Fruit fly (Drosophila melanogaster) whole organism, prepupa: ENCODE data around the gene Rrp45.

ENCODE experiments used
- Blimp-1 ChIP-seq: fragments of 200-800 bp; sonication (Bioruptor generic); optimal IDR thresholded peaks from 3 replicates; lab custom pipeline; 2017; ENCODE audit warnings: missing biosample characterization, missing genetic modification characterization, mild to moderate bottlenecking, moderate library complexity, missing genetic modification reagents
- CG10631 ChIP-seq: fragments of 200-800 bp; sonication (Bioruptor generic); optimal IDR thresholded peaks from 2 replicates; lab custom pipeline; 2016; ENCODE audit warnings: missing biosample characterization, missing genetic modification characterization
- CG10669 ChIP-seq: fragments of 200-800 bp; sonication (Bioruptor generic); optimal IDR thresholded peaks from 3 replicates; lab custom pipeline; 2018; ENCODE audit warnings: missing biosample characterization, mild to moderate bottlenecking, missing genetic modification characterization, moderate library complexity
- CG11294 ChIP-seq: fragments of 200-800 bp; sonication (Bioruptor generic); IDR thresholded peaks from 2 replicates; pipeline ENCODE4 v1.3.6; 2022; ENCODE audit warnings: missing biosample characterization, missing genetic modification characterization
- CG11762 ChIP-seq: fragments of 200-800 bp; sonication (Bioruptor generic); optimal IDR thresholded peaks from 3 replicates; lab custom pipeline; 2016; ENCODE audit warnings: missing biosample characterization, missing genetic modification characterization; ENCODE audit not compliant: insufficient read depth
- CG11902 ChIP-seq: fragments of 200-800 bp; sonication (Bioruptor generic); optimal IDR thresholded peaks from 3 replicates; lab custom pipeline; 2016; ENCODE audit warnings: missing biosample characterization, missing genetic modification characterization
- CG15336 ChIP-seq: fragments of 200-800 bp; sonication (Bioruptor generic); IDR thresholded peaks from 2 replicates; pipeline ENCODE4 v1.3.6; 2022; ENCODE audit warnings: missing biosample characterization, missing genetic modification characterization
- CG1621 ChIP-seq: fragments of 200-800 bp; sonication (Bioruptor generic); optimal IDR thresholded peaks from 3 replicates; lab custom pipeline; 2018; ENCODE audit warnings: missing biosample characterization, mild to moderate bottlenecking, missing genetic modification characterization
- CG3032 ChIP-seq: fragments of 200-800 bp; optimal IDR thresholded peaks from 2 replicates; lab custom pipeline; 2019; ENCODE audit warnings: missing biosample characterization, mild to moderate bottlenecking, missing genetic modification characterization, moderate library complexity
- CG31627 ChIP-seq: fragments of 200-800 bp; sonication (Bioruptor generic); optimal IDR thresholded peaks from 3 replicates; lab custom pipeline; 2016; ENCODE audit warnings: missing biosample characterization, missing genetic modification characterization
- CG34406 ChIP-seq: fragments of 200-800 bp; sonication (Bioruptor generic); optimal IDR thresholded peaks from 3 replicates; lab custom pipeline; 2016; ENCODE audit warnings: missing biosample characterization, missing genetic modification characterization
- CG3919 ChIP-seq: fragments of 200-800 bp; sonication (Bioruptor generic); optimal IDR thresholded peaks from 3 replicates; lab custom pipeline; 2016; ENCODE audit warnings: missing biosample characterization, missing genetic modification characterization
- CG4318 ChIP-seq: fragments of 200-800 bp; sonication (Bioruptor generic); optimal IDR thresholded peaks from 3 replicates; lab custom pipeline; 2017; ENCODE audit warnings: missing biosample characterization, mild to moderate bottlenecking, missing genetic modification characterization
- CG6163 ChIP-seq: fragments of 200-800 bp; sonication (Bioruptor generic); IDR thresholded peaks from 3 replicates; pipeline ENCODE4 v1.3.6; 2022; ENCODE audit warnings: missing biosample characterization, missing genetic modification characterization
- CG6276 ChIP-seq: fragments of 200-800 bp; sonication (Bioruptor generic); optimal IDR thresholded peaks from 2 replicates; lab custom pipeline; 2017; ENCODE audit warnings: missing biosample characterization, mild to moderate bottlenecking, missing genetic modification characterization
- CG6808 ChIP-seq: fragments of 200-800 bp; sonication (Bioruptor generic); optimal IDR thresholded peaks from 3 replicates; lab custom pipeline; 2017; ENCODE audit warnings: missing biosample characterization, missing genetic modification characterization, mild to moderate bottlenecking, moderate library complexity, missing genetic modification reagents
- CG6854 ChIP-seq: fragments of 200-800 bp; sonication (Bioruptor generic); optimal IDR thresholded peaks from 2 replicates; lab custom pipeline; 2017; ENCODE audit warnings: missing biosample characterization, mild to moderate bottlenecking, missing genetic modification characterization
- CG7368 ChIP-seq: fragments of 200-800 bp; sonication (Bioruptor generic); optimal IDR thresholded peaks from 3 replicates; lab custom pipeline; 2016; ENCODE audit warnings: missing biosample characterization, missing genetic modification characterization
- CG8119 ChIP-seq: fragments of 200-800 bp; sonication (Bioruptor generic); IDR thresholded peaks from 3 replicates; pipeline ENCODE4 v1.3.6; 2022; ENCODE audit warnings: missing biosample characterization, missing genetic modification characterization
- CG8319 ChIP-seq: fragments of 200-800 bp; sonication (Bioruptor generic); optimal IDR thresholded peaks from 3 replicates; lab custom pipeline; 2016; ENCODE audit warnings: missing biosample characterization, missing genetic modification characterization
- CG8632 ChIP-seq: fragments of 200-800 bp; sonication (Bioruptor generic); optimal IDR thresholded peaks from 3 replicates; lab custom pipeline; 2016; ENCODE audit warnings: missing biosample characterization, missing genetic modification characterization
- CG9139 ChIP-seq: fragments of 200-800 bp; sonication (Bioruptor generic); optimal IDR thresholded peaks from 3 replicates; lab custom pipeline; 2017; ENCODE audit warnings: missing biosample characterization, mild to moderate bottlenecking, missing genetic modification characterization
- Eip75B ChIP-seq: fragments of 200-800 bp; sonication (Bioruptor generic); optimal IDR thresholded peaks from 3 replicates; lab custom pipeline; 2016; ENCODE audit warnings: missing biosample characterization, missing genetic modification characterization
- Eip78C ChIP-seq: fragments of 200-800 bp; sonication (Bioruptor generic); peaks from one replicate; lab custom pipeline; 2016; ENCODE audit warnings: missing biosample characterization, missing genetic modification characterization
- Eip93F ChIP-seq: fragments of 200-800 bp; sonication (Bioruptor generic); optimal IDR thresholded peaks from 2 replicates; lab custom pipeline; 2016; ENCODE audit warnings: missing biosample characterization, mild to moderate bottlenecking, missing genetic modification characterization
- Ets21C ChIP-seq: fragments of 200-800 bp; sonication (Bioruptor generic); optimal IDR thresholded peaks from 3 replicates; lab custom pipeline; 2016; ENCODE audit warnings: missing biosample characterization, missing genetic modification characterization
- Ets96B ChIP-seq: fragments of 200-800 bp; optimal IDR thresholded peaks from 2 replicates; lab custom pipeline; 2019; ENCODE audit warnings: missing biosample characterization, mild to moderate bottlenecking, missing genetic modification characterization, moderate library complexity
- Hr38 ChIP-seq: sonication (Bioruptor generic); optimal IDR thresholded peaks from 2 replicates; lab custom pipeline; 2016; ENCODE audit warnings: missing biosample characterization, missing genetic modification characterization
- Hr39 ChIP-seq: fragments of 200-800 bp; sonication (Bioruptor generic); optimal IDR thresholded peaks from 2 replicates; lab custom pipeline; 2016; ENCODE audit warnings: missing biosample characterization, missing genetic modification characterization
- Hr4 ChIP-seq: fragments of 200-800 bp; sonication (Bioruptor generic); optimal IDR thresholded peaks from 3 replicates; lab custom pipeline; 2016; ENCODE audit warnings: missing biosample characterization, missing genetic modification characterization
- Lpt ChIP-seq: fragments of 200-800 bp; sonication (Bioruptor generic); optimal IDR thresholded peaks from 3 replicates; lab custom pipeline; 2016; ENCODE audit warnings: missing biosample characterization, missing genetic modification characterization
- OdsH ChIP-seq: fragments of 200-800 bp; sonication (Bioruptor generic); optimal IDR thresholded peaks from 3 replicates; lab custom pipeline; 2016; ENCODE audit warnings: missing biosample characterization, missing genetic modification characterization
- Smox ChIP-seq: fragments of 200-800 bp; sonication (Bioruptor generic); optimal IDR thresholded peaks from 3 replicates; lab custom pipeline; 2016; ENCODE audit warnings: missing biosample characterization, missing genetic modification characterization
- Sox102F ChIP-seq: fragments of 200-800 bp; sonication (Bioruptor generic); optimal IDR thresholded peaks from 2 replicates; lab custom pipeline; 2016; ENCODE audit warnings: missing biosample characterization, mild to moderate bottlenecking, missing genetic modification characterization
- Sox14 ChIP-seq: fragments of 200-800 bp; sonication (Bioruptor generic); optimal IDR thresholded peaks from 3 replicates; lab custom pipeline; 2016; ENCODE audit warnings: missing biosample characterization, missing genetic modification characterization
- achi ChIP-seq: fragments of 200-800 bp; sonication (Bioruptor generic); optimal IDR thresholded peaks from 3 replicates; lab custom pipeline; 2016; ENCODE audit warnings: missing biosample characterization, missing genetic modification characterization
- acj6 ChIP-seq: fragments of 200-800 bp; sonication (Bioruptor generic); optimal IDR thresholded peaks from 3 replicates; lab custom pipeline; 2016; ENCODE audit warnings: missing biosample characterization, missing genetic modification characterization
- dsx ChIP-seq: fragments of 200-800 bp; optimal IDR thresholded peaks from 3 replicates; lab custom pipeline; 2019; ENCODE audit warnings: missing biosample characterization, mild to moderate bottlenecking, missing genetic modification characterization, moderate library complexity; ENCODE audit not compliant: poor library complexity, severe bottlenecking
- esn ChIP-seq: fragments of 200-800 bp; sonication (Bioruptor generic); optimal IDR thresholded peaks from 2 replicates; lab custom pipeline; 2016; ENCODE audit warnings: missing biosample characterization, mild to moderate bottlenecking, missing genetic modification characterization, moderate library complexity
- fd59A ChIP-seq: fragments of 200-800 bp; sonication (Bioruptor generic); optimal IDR thresholded peaks from 2 replicates; lab custom pipeline; 2017; ENCODE audit warnings: missing biosample characterization, mild to moderate bottlenecking, missing genetic modification characterization, missing genetic modification reagents
- fd85E ChIP-seq: fragments of 200-800 bp; sonication (Bioruptor generic); optimal IDR thresholded peaks from 3 replicates; lab custom pipeline; 2016; ENCODE audit warnings: missing biosample characterization, missing genetic modification characterization
- lz ChIP-seq: fragments of 200-800 bp; sonication (Bioruptor generic); optimal IDR thresholded peaks from 3 replicates; lab custom pipeline; 2016; ENCODE audit warnings: missing biosample characterization, missing genetic modification characterization
- net ChIP-seq: fragments of 200-800 bp; sonication (Bioruptor generic); optimal IDR thresholded peaks from 3 replicates; lab custom pipeline; 2016; ENCODE audit warnings: missing biosample characterization, missing genetic modification characterization
- pdm3 ChIP-seq: fragments of 200-800 bp; sonication (Bioruptor generic); optimal IDR thresholded peaks from 3 replicates; lab custom pipeline; 2016; ENCODE audit warnings: missing biosample characterization, missing genetic modification characterization
- salr ChIP-seq, 2 experiments: fragments of 200-800 bp; sonication (Bioruptor generic); optimal IDR thresholded peaks; 3 replicates each; lab custom pipeline; 2016 to 2018; ENCODE audit warnings: missing biosample characterization in 2 of 2, missing genetic modification characterization in 2 of 2, mild to moderate bottlenecking in 1 of 2
- topi ChIP-seq: fragments of 200-800 bp; sonication (Bioruptor generic); optimal IDR thresholded peaks from 3 replicates; lab custom pipeline; 2016; ENCODE audit warnings: missing biosample characterization, missing genetic modification characterization
- vri ChIP-seq: fragments of 200-800 bp; sonication (Bioruptor generic); optimal IDR thresholded peaks from 3 replicates; lab custom pipeline; 2016; ENCODE audit warnings: missing biosample characterization, mild to moderate bottlenecking, missing genetic modification characterization

Rrp45 gene

DNA sequence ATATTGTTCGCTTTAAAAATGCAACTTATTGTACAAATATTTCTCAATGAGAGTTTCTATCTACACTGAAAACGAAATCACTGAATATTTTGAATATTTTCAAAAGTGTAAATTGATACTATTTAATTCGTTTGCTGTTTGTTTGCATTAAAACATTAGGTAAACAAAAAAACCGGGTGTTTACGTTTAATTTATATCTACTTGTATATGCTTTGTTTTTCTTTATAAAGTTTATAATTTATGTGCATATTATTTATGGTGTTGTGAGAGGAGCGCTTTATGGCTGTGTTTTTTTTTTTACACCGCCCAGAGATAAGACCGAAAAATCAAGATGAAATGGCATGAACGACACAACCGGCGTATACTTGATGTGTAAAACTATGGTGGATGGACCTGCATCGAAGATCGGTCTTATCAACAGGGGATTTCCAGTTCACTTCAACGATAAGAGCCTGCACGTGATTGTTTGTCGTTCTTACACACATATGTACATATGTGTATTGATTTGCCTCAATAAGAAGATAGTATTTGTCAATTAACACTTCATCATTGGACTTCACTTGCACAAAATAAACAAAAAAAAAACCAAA is 38.5 kb upstream of the Rrp45 start (continued):
- TF ChIP-seq CG6808 (GFP tag; lab: Kevin White, UChicago) (no peak), salr (GFP tag; optimal IDR thresholded peaks at IDR 0.05; lab: Kevin White, UChicago) (no peak), CG8119 (GFP tag; lab: Robert Waterston, UW) (no peak), CG34406 (GFP tag; lab: Kevin White, UChicago) (peak; percentile 26), CG11902 (GFP tag; lab: Kevin White, UChicago) (no peak), CG4318 (GFP tag; lab: Kevin White, UChicago) (no peak), vri (GFP tag; lab: Kevin White, UChicago) (no peak), Eip93F (no peak), net (GFP tag; lab: Kevin White, UChicago) (peak; percentile 9), Blimp-1 (GFP tag; lab: Kevin White, UChicago) (no peak), CG8632 (no peak), dsx (GFP tag; lab: Kevin White, UChicago) (no peak), fd59A (no peak), Hr38 (GFP tag; lab: Kevin White, UChicago) (no peak), CG9139 (GFP tag; lab: Kevin White, UChicago) (no peak), Hr39 (peak; percentile 5), pdm3 (GFP tag; lab: Kevin White, UChicago) (peak; percentile 53), CG6854 (GFP tag; lab: Kevin White, UChicago) (no peak), Smox (GFP tag; lab: Kevin White, UChicago) (peak; percentile 35), lz (no peak), CG15336 (GFP tag; lab: Robert Waterston, UW) (0 out of 2 replicates have a peak, but pooled peaks have one; percentile 22), CG6163 (GFP tag; lab: Robert Waterston, UW) (no peak), CG10631 (GFP tag; lab: Kevin White, UChicago) (peak; percentile 21), achi (GFP tag; lab: Kevin White, UChicago) (no peak), OdsH (GFP tag; lab: Kevin White, UChicago) (peak; percentile 33), Hr4 (GFP tag; lab: Kevin White, UChicago) (peak; percentile 37), topi (peak; percentile 19), Lpt (no peak), Eip78C (peak; percentile 65), esn (GFP tag; lab: Kevin White, UChicago) (peak; percentile 47), CG3032 (tag; lab: Kevin White, UChicago) (peak; percentile 36), CG6276 (no peak), fd85E (no peak), CG1621 (tag; lab: Kevin White, UChicago) (no peak), CG10669 (GFP tag; lab: Kevin White, UChicago) (peak; percentile 12), Sox102F (GFP tag; lab: Kevin White, UChicago) (no peak), Eip75B (GFP tag; lab: Kevin White, UChicago) (peak; percentile 8), CG31627 (GFP tag; lab: Kevin White, UChicago) (no peak)

dm6 chrX:16822080-16822479 is 31.0 kb upstream of the Rrp45 start:
- TF ChIP-seq topi (peak; percentile 52), CG11294 (GFP tag; lab: Robert Waterston, UW) (peak; percentile 67), CG34406 (GFP tag; lab: Kevin White, UChicago) (peak; percentile 69), achi (GFP tag; lab: Kevin White, UChicago) (peak; percentile 79), Ets21C (GFP tag; lab: Kevin White, UChicago) (peak; percentile 44), Lpt (peak; percentile 75), CG3032 (tag; lab: Kevin White, UChicago) (peak; percentile 64), CG6276 (peak; percentile 84), net (GFP tag; lab: Kevin White, UChicago) (peak; percentile 72), pdm3 (GFP tag; lab: Kevin White, UChicago) (peak; percentile 77), CG1621 (tag; lab: Kevin White, UChicago) (peak; percentile 64), Ets96B (tag; lab: Kevin White, UChicago) (peak; percentile 67), CG8319 (GFP tag; lab: Kevin White, UChicago) (peak; percentile 54), Blimp-1 (GFP tag; lab: Kevin White, UChicago) (no peak), dsx (GFP tag; lab: Kevin White, UChicago) (peak; percentile 73), Sox14 (GFP tag; lab: Kevin White, UChicago) (peak; percentile 65), CG11902 (GFP tag; lab: Kevin White, UChicago) (peak; percentile 33), CG6163 (GFP tag; lab: Robert Waterston, UW) (peak; percentile 89), Hr39 (peak; percentile 44), salr (GFP tag; optimal IDR thresholded peaks at IDR 0.05; lab: Kevin White, UChicago) (peak; percentile 22 to 51), CG3919 (GFP tag; lab: Kevin White, UChicago) (peak; percentile 72), CG11762 (GFP tag; lab: Kevin White, UChicago) (peak; percentile 57), Smox (GFP tag; lab: Kevin White, UChicago) (peak; percentile 60), CG7368 (peak; percentile 49), CG6808 (GFP tag; lab: Kevin White, UChicago) (peak; percentile 57), CG31627 (GFP tag; lab: Kevin White, UChicago) (peak; percentile 49), acj6 (GFP tag; lab: Kevin White, UChicago) (peak; percentile 81), Eip93F (no peak), Eip78C (peak; percentile 92)
